Worm (Caenorhabditis elegans): Measurements from ENCODE around the gene gck-2.
A peak's percentile ranks its signal among the peaks of the same experiment; 100 is the strongest.

Gene gck-2

DNA sequence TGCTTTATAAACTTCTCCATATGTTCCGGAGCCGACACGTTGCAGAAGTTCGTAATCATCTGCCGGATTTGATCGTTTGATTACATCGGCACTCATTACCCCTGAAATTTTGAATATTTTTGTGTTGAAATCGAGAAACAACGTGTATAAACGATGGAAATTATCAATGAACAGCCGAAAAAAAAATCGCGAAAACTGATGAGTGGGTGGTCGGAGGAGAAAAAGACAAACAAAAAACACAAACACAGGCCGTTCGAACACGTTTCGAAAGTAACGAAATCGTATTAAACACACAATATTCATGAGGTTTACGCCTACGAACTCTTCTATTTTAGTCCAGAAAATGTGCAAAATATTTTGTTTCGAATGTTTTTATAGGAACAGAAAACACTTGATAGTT, at the start of gene gck-2:
Gene gck-2 (minus strand): TSS at position 101 of the 400 bp plus-strand sequence.
- TF ChIP-seq zag-1 (tag; optimal IDR thresholded peaks at IDR 0.05) (no peak), hlh-11 (tag; optimal IDR thresholded peaks at IDR 0.05) (no peak), hlh-30 (tag; optimal IDR thresholded peaks at IDR 0.05; ENCODE audit: insufficient read depth) (no peak), vab-7 (GFP tag; IDR thresholded peaks at IDR 0.05) (no peak), dve-1 (tag; optimal IDR thresholded peaks at IDR 0.05; ENCODE audit: insufficient read depth) (no peak), ceh-82 (tag; optimal IDR thresholded peaks at IDR 0.05) (no peak)

DNA sequence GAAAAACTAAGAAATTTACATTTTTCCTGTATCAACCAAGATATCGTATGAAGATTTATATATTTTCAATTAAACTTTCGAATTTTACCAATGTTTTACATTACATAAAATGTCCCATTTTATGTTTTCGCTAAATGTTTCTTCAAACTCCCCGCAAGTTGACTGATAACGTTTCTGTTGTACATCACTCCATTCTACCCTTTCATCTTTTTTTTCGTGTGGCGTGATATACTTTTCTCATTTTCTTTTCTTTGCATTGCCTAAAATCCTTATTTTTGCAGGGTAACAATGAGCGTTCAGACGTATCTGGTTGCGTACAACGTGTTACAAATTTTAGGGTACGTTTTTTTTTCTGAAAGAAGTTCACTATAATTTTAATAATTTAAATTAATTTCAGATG, 46.5 kb upstream of the gck-2 start, which contains the start of gene hpo-8:
Gene hpo-8 (plus strand): TSS at position 282 of the 400 bp plus-strand sequence.
- TF ChIP-seq nhr-41 (GFP tag; IDR thresholded peaks at IDR 0.05) (no peak), nhr-6 (tag; optimal IDR thresholded peaks at IDR 0.05) (no peak), dve-1 (tag; optimal IDR thresholded peaks at IDR 0.05; ENCODE audit: insufficient read depth) (peak; percentile 0), D1046.2 (GFP tag; IDR thresholded peaks at IDR 0.05) (no peak), attf-4 (tag; optimal IDR thresholded peaks at IDR 0.05) (no peak), daf-12 (tag; optimal IDR thresholded peaks at IDR 0.05) (no peak), dpl-1 (GFP tag; optimal IDR thresholded peaks at IDR 0.05) (no peak), hif-1 (tag; optimal IDR thresholded peaks at IDR 0.05) (no peak), dmd-9 (GFP tag; IDR thresholded peaks at IDR 0.05) (no peak), arid-1 (GFP tag; conservative IDR thresholded peaks at IDR 0.05) (no peak), aly-2 (tag; optimal IDR thresholded peaks at IDR 0.05) (no peak), daf-16 (GFP tag; optimal IDR thresholded peaks at IDR 0.05) (no peak), daf-16 (tag; optimal IDR thresholded peaks at IDR 0.05) (peak; percentile 7), mxl-3 (GFP tag; optimal IDR thresholded peaks at IDR 0.05) (no peak), unc-62 (GFP tag; optimal IDR thresholded peaks at IDR 0.05 in 1 of 2) (no peak), unc-62 (tag; optimal IDR thresholded peaks at IDR 0.05) (no peak), tra-1 (GFP tag; IDR thresholded peaks at IDR 0.05) (no peak), nhr-28 (tag; optimal IDR thresholded peaks at IDR 0.05) (peak; percentile 56), pqm-1 (tag; optimal IDR thresholded peaks at IDR 0.05) (peak; percentile 38), mxl-2 (GFP tag; conservative IDR thresholded peaks at IDR 0.05) (no peak), nhr-237 (tag; optimal IDR thresholded peaks at IDR 0.05) (no peak), mdt-29 (GFP tag; IDR thresholded peaks at IDR 0.05) (no peak), dmd-6 (GFP tag; IDR thresholded peaks at IDR 0.05) (no peak; the same call in 1 of the 2 replicates), cey-2 (tag; optimal IDR thresholded peaks at IDR 0.05; ENCODE audit: borderline replicate concordance, insufficient read depth) (no peak), fkh-10 (GFP tag; optimal IDR thresholded peaks at IDR 0.05) (no peak), spr-3 (GFP tag; optimal IDR thresholded peaks at IDR 0.05) (no peak), mdl-1 (tag; optimal IDR thresholded peaks at IDR 0.05) (no peak), pha-4 (GFP tag; IDR thresholded peaks at IDR 0.05) (no peak), pha-4 (tag; optimal IDR thresholded peaks at IDR 0.05) (no peak), ceh-32 (tag; optimal IDR thresholded peaks at IDR 0.05; ENCODE audit: poor library complexity) (no peak), egl-43 (GFP tag; IDR thresholded peaks at IDR 0.05) (no peak), nhr-77 (tag; optimal IDR thresholded peaks at IDR 0.05) (peak; percentile 37), zfp-2 (tag; optimal IDR thresholded peaks at IDR 0.05) (no peak), ceh-20 (GFP tag; IDR thresholded peaks at IDR 0.05) (no peak), snpc-1.2 (GFP tag; IDR thresholded peaks at IDR 0.05) (no peak), nhr-25 (tag; optimal IDR thresholded peaks at IDR 0.05; ENCODE audit: borderline replicate concordance, insufficient read depth) (no peak)
